Worm (Caenorhabditis elegans) whole organism, midembryonic: ENCODE results near the gene ant-1.3.

Source experiments
- T22C8.4 ChIP-seq: fragments of 200-800 bp; sonication (Bioruptor generic); IDR thresholded peaks from 2 replicates; pipeline ENCODE4 v1.3.6; 2022; ENCODE audit warnings: missing genetic modification characterization, missing compliant biosample characterization
- cog-1 ChIP-seq: sonication (generic microtip); optimal IDR thresholded peaks from 2 replicates; lab custom pipeline; 2016; ENCODE audit warnings: missing genetic modification characterization, missing compliant biosample characterization
- flt-1 ChIP-seq: fragments of 200-800 bp; sonication (Bioruptor generic); IDR thresholded peaks from 2 replicates; pipeline ENCODE4 v1.3.6; 2022; ENCODE audit warnings: missing genetic modification characterization, missing compliant biosample characterization
- klf-2 ChIP-seq: fragments of 200-800 bp; sonication (Bioruptor generic); conservative IDR thresholded peaks from 2 replicates; pipeline ENCODE4 v1.3.6; 2022; ENCODE audit warnings: missing genetic modification reagents, missing genetic modification characterization, missing compliant biosample characterization
- med-1 ChIP-seq: sonication (generic microtip); optimal IDR thresholded peaks from 2 replicates; lab custom pipeline; 2017; ENCODE audit warnings: missing genetic modification characterization, mild to moderate bottlenecking, missing compliant biosample characterization, antibody characterized with exemption, missing genetic modification reagents; ENCODE audit not compliant: insufficient read depth
- ref-1 ChIP-seq: fragments of 200-800 bp; sonication (Bioruptor generic); conservative IDR thresholded peaks from 2 replicates; pipeline ENCODE4 v1.3.6; 2022; ENCODE audit warnings: missing genetic modification reagents, missing genetic modification characterization, missing compliant biosample characterization
- tab-1 ChIP-seq: fragments of 200-800 bp; sonication (Bioruptor generic); IDR thresholded peaks from 2 replicates; pipeline ENCODE4 v1.3.6; 2022; ENCODE audit warnings: missing genetic modification characterization, missing compliant biosample characterization
- ztf-23 ChIP-seq: fragments of 200-800 bp; sonication (Bioruptor generic); IDR thresholded peaks from 2 replicates; pipeline ENCODE4 v1.3.6; 2022; ENCODE audit warnings: missing genetic modification reagents, missing genetic modification characterization, missing compliant biosample characterization
- ztf-29 ChIP-seq: fragments of 200-800 bp; sonication (Bioruptor generic); IDR thresholded peaks from 2 replicates; pipeline ENCODE4 v1.3.6; 2022; ENCODE audit warnings: missing genetic modification reagents, missing genetic modification characterization, missing compliant biosample characterization

- TF ChIP-seq ztf-23 (GFP tag; lab: Robert Waterston, UW) (no peak), flt-1 (GFP tag; lab: Robert Waterston, UW) (no peak), ref-1 (GFP tag; lab: Robert Waterston, UW) (no peak), tab-1 (GFP tag; lab: Robert Waterston, UW) (no peak), ztf-29 (GFP tag; lab: Robert Waterston, UW) (no peak), cog-1 (tag; lab: Kevin White, UChicago) (no peak), med-1 (GFP tag; lab: Kevin White, UChicago) (no peak), klf-2 (GFP tag; lab: Robert Waterston, UW) (no peak), T22C8.4 (GFP tag; lab: Robert Waterston, UW) (no peak)
Observed at ce11 chrIV:9679296-9679695, 29.8 kb downstream of the ant-1.3 start.
